Worm (Caenorhabditis elegans) whole organism, late embryonic: ENCODE measurements around the gene tam-1.
A peak's percentile ranks its signal among the peaks of the same experiment; 100 is the strongest.

ENCODE experiments used
- C38D4.7 ChIP-seq: fragments of 200-800 bp; sonication (Bioruptor generic); optimal IDR thresholded peaks from 2 replicates; lab custom pipeline; 2018; ENCODE audit warnings: mild to moderate bottlenecking, missing genetic modification characterization, moderate library complexity, missing compliant biosample characterization
- K09A11.1 ChIP-seq: sonication (generic microtip); optimal IDR thresholded peaks from 2 replicates; lab custom pipeline; 2017; ENCODE audit warnings: antibody characterized with exemption, mild to moderate bottlenecking, missing genetic modification characterization, missing compliant biosample characterization; ENCODE audit not compliant: insufficient read depth
- ceh-2 ChIP-seq: sonication (generic microtip); optimal IDR thresholded peaks from 2 replicates; lab custom pipeline; 2016; ENCODE audit warnings: missing genotype, missing genetic modification characterization, missing compliant biosample characterization
- ceh-30 ChIP-seq: fragments of 150-350 bp; optimal IDR thresholded peaks from 2 replicates; lab custom pipeline; 2014; ENCODE audit warnings: missing biosample characterization, missing genetic modification characterization
- dve-1 ChIP-seq: sonication (generic microtip); optimal IDR thresholded peaks from 2 replicates; lab custom pipeline; 2017; ENCODE audit warnings: antibody characterized with exemption, mild to moderate bottlenecking, missing genetic modification characterization, missing compliant biosample characterization
- elt-2 ChIP-seq: sonication (generic microtip); optimal IDR thresholded peaks from 2 replicates; lab custom pipeline; 2016; ENCODE audit warnings: missing genetic modification reagents, missing genetic modification characterization, missing compliant biosample characterization
- hlh-30 ChIP-seq: sonication (generic microtip); optimal IDR thresholded peaks from 2 replicates; lab custom pipeline; 2017; ENCODE audit warnings: antibody characterized with exemption, missing genetic modification characterization, missing compliant biosample characterization; ENCODE audit not compliant: insufficient read depth
- nfya-1 ChIP-seq: sonication (generic microtip); optimal IDR thresholded peaks from 2 replicates; lab custom pipeline; 2017; ENCODE audit warnings: missing genetic modification characterization, mild to moderate bottlenecking, missing compliant biosample characterization, antibody characterized with exemption, moderate library complexity
- nhr-11 ChIP-seq: fragments of 150-350 bp; optimal IDR thresholded peaks from 2 replicates; lab custom pipeline; 2014; ENCODE audit warnings: missing biosample characterization, missing genetic modification characterization
- npax-4 ChIP-seq: sonication (generic microtip); optimal IDR thresholded peaks from 2 replicates; lab custom pipeline; 2016; ENCODE audit warnings: missing genetic modification characterization, missing compliant biosample characterization
- pha-4 ChIP-seq: fragments of 150-350 bp; optimal IDR thresholded peaks from 2 replicates; lab custom pipeline; 2018; ENCODE audit warnings: missing biosample characterization, missing genetic modification reagents, missing genetic modification characterization
- rnt-1 ChIP-seq: sonication (generic microtip); optimal IDR thresholded peaks from 2 replicates; lab custom pipeline; 2016; ENCODE audit warnings: missing genetic modification characterization, missing compliant biosample characterization

DNA sequence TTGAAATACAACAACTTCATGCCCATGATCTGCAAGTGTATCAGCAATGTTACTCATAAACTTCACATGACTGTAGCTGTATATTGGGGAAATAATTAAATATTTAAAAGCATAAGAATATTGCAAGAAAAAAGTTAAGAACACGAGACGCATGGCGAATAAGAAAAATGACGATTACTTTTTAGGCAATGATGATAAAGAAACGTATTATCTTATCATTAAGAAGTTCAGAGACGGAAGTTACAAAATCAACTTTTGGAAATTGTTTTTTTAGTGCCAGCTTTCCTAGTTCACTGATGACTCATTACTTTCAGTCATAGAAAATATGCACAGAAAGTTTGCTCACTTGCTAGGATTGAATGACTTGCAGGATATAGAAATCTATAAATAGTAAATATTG is 37.5 kb upstream of the tam-1 start, which contains the start of gene ugt-7:
- TF ChIP-seq npax-4 (tag; lab: Kevin White, UChicago) (no peak), pha-4 (tag; lab: Kevin White, UChicago) (no peak), elt-2 (tag; lab: Kevin White, UChicago) (peak; percentile 11), ceh-2 (tag; lab: Kevin White, UChicago) (no peak), rnt-1 (tag; lab: Kevin White, UChicago) (no peak), hlh-30 (no peak), nhr-11 (tag; lab: Kevin White, UChicago) (no peak), dve-1 (tag; lab: Kevin White, UChicago) (no peak), nfya-1 (tag; lab: Kevin White, UChicago) (no peak), ceh-30 (no peak), C38D4.7 (GFP tag; lab: Kevin White, UChicago) (no peak), K09A11.1 (no peak)
